Fruit fly (Drosophila melanogaster) whole organism, wandering third instar larva: ENCODE results near the gene tio.
A peak's percentile ranks its signal among the peaks of the same experiment; 100 is the strongest.

Source experiments
- Abd-B ChIP-seq: fragments of >200 bp; optimal IDR thresholded peaks from 2 replicates; lab custom pipeline; 2017; ENCODE audit warnings: missing biosample characterization, missing genetic modification characterization
- CG32264 ChIP-seq: fragments of 200-800 bp; sonication (Bioruptor generic); optimal IDR thresholded peaks from 2 replicates; lab custom pipeline; 2016; ENCODE audit warnings: missing biosample characterization, missing genetic modification characterization
- CrebA ChIP-seq: fragments of 200-800 bp; sonication (Bioruptor generic); optimal IDR thresholded peaks from 2 replicates; lab custom pipeline; 2016; ENCODE audit warnings: missing biosample characterization, mild to moderate bottlenecking, missing genetic modification characterization, borderline replicate concordance
- Dfd ChIP-seq: fragments of >200 bp; optimal IDR thresholded peaks from 2 replicates; lab custom pipeline; 2017; ENCODE audit warnings: missing biosample characterization, missing genetic modification characterization
- Dif ChIP-seq: fragments of 200-275, 200-300 bp; sonication (Bioruptor generic); optimal IDR thresholded peaks from 2 replicates; lab custom pipeline; 2018; ENCODE audit warnings: missing biosample characterization, missing genetic modification characterization; ENCODE audit not compliant: partially characterized antibody
- HLH106 ChIP-seq: fragments of 200-800 bp; optimal IDR thresholded peaks from 3 replicates; lab custom pipeline; 2019; ENCODE audit warnings: missing biosample characterization, mild to moderate bottlenecking, missing genetic modification characterization, moderate library complexity
- Hnf4 ChIP-seq: fragments of 200-800 bp; sonication (Bioruptor generic); optimal IDR thresholded peaks from 2 replicates; lab custom pipeline; 2016; ENCODE audit warnings: missing biosample characterization, mild to moderate bottlenecking, missing genetic modification characterization
- Hr78 ChIP-seq: fragments of >200 bp; optimal IDR thresholded peaks from 2 replicates; lab custom pipeline; 2017; ENCODE audit warnings: missing biosample characterization, missing genetic modification characterization
- Hr83 ChIP-seq: fragments of 200-300 bp; sonication (Bioruptor generic); optimal IDR thresholded peaks from 2 replicates; lab custom pipeline; 2016; ENCODE audit warnings: missing biosample characterization, mild to moderate bottlenecking, missing genetic modification characterization, moderate library complexity; ENCODE audit not compliant: poor library complexity, severe bottlenecking
- Mio ChIP-seq: sonication (Bioruptor generic); optimal IDR thresholded peaks from 2 replicates; lab custom pipeline; 2016; ENCODE audit warnings: missing biosample characterization, missing genetic modification characterization
- Myc ChIP-seq: fragments of >200 bp; optimal IDR thresholded peaks from 2 replicates; lab custom pipeline; 2017
- N ChIP-seq: fragments of >200 bp; optimal IDR thresholded peaks from 2 replicates; lab custom pipeline; 2018; ENCODE audit warnings: missing biosample characterization, missing external identifiers, missing genetic modification characterization
- OdsH ChIP-seq: fragments of 200-800 bp; sonication (Bioruptor generic); optimal IDR thresholded peaks from 2 replicates; lab custom pipeline; 2016; ENCODE audit warnings: missing biosample characterization, mild to moderate bottlenecking, missing genetic modification characterization
- Rel ChIP-seq, 2 experiments: fragments of 200-800 bp; sonication (Bioruptor generic) in 1 of 2; optimal IDR thresholded peaks; 2 replicates in 1 of 2; 3 replicates in 1 of 2; lab custom pipeline; 2016 to 2019; ENCODE audit warnings: mild to moderate bottlenecking in 2 of 2, missing biosample characterization in 2 of 2, missing genetic modification characterization in 2 of 2, moderate library complexity in 1 of 2
- Vsx2 ChIP-seq: fragments of 200-300, 225-300 bp; sonication (Bioruptor generic); optimal IDR thresholded peaks from 2 replicates; lab custom pipeline; 2018; ENCODE audit warnings: missing biosample characterization, missing genetic modification characterization; ENCODE audit not compliant: partially characterized antibody
- br ChIP-seq: fragments of 200-800 bp; sonication (Bioruptor generic); optimal IDR thresholded peaks from 2 replicates; lab custom pipeline; 2016; ENCODE audit warnings: missing biosample characterization, missing genetic modification characterization
- brk ChIP-seq: fragments of 200-800 bp; sonication (Bioruptor generic); optimal IDR thresholded peaks from 2 replicates; lab custom pipeline; 2016; ENCODE audit warnings: missing biosample characterization, mild to moderate bottlenecking, missing genetic modification characterization
- dl ChIP-seq, 2 experiments: fragments of 175-275, 200-275 bp in 1 of 2; fragments of 200-275 bp in 1 of 2; sonication (Bioruptor generic); optimal IDR thresholded peaks; lab custom pipeline; 2018; ENCODE audit warnings: mild to moderate bottlenecking in 2 of 2, missing biosample characterization in 2 of 2, missing genetic modification characterization in 2 of 2, moderate library complexity in 2 of 2; ENCODE audit not compliant: partially characterized antibody in 2 of 2, insufficient read depth in 1 of 2
- dsf ChIP-seq: sonication (Bioruptor generic); optimal IDR thresholded peaks from 2 replicates; lab custom pipeline; 2016; ENCODE audit warnings: missing biosample characterization, missing genetic modification characterization, borderline replicate concordance
- foxo ChIP-seq, 2 experiments: fragments of 200-800 bp; sonication (Bioruptor generic); optimal IDR thresholded peaks; 2 replicates in 1 of 2; 3 replicates in 1 of 2; lab custom pipeline; 2016 to 2017; ENCODE audit warnings: missing biosample characterization in 2 of 2, missing genetic modification characterization in 2 of 2
- fru ChIP-seq: fragments of 200-800 bp; sonication (Bioruptor generic); optimal IDR thresholded peaks from 3 replicates; lab custom pipeline; 2016; ENCODE audit warnings: missing biosample characterization, mild to moderate bottlenecking, missing genetic modification characterization
- h ChIP-seq: fragments of 200-800 bp; sonication (Bioruptor generic); optimal IDR thresholded peaks from 3 replicates; lab custom pipeline; 2016; ENCODE audit warnings: missing biosample characterization, mild to moderate bottlenecking, missing genetic modification characterization
- jim ChIP-seq: fragments of 175-275, 200-325 bp; sonication (Bioruptor generic); optimal IDR thresholded peaks from 2 replicates; lab custom pipeline; 2016; ENCODE audit warnings: missing biosample characterization, mild to moderate bottlenecking, missing genetic modification characterization
- lola ChIP-seq: fragments of >200 bp; optimal IDR thresholded peaks from 2 replicates; lab custom pipeline; 2017; ENCODE audit warnings: missing biosample characterization, missing genetic modification characterization
- psq ChIP-seq: fragments of 200-800 bp; sonication (Bioruptor generic); optimal IDR thresholded peaks from 3 replicates; lab custom pipeline; 2017; ENCODE audit warnings: missing biosample characterization, mild to moderate bottlenecking, missing genetic modification characterization, moderate library complexity
- rgr ChIP-seq: fragments of 200-800 bp; sonication (Bioruptor generic); optimal IDR thresholded peaks from 3 replicates; lab custom pipeline; 2016; ENCODE audit warnings: missing biosample characterization, mild to moderate bottlenecking, missing genetic modification characterization
- sage ChIP-seq: fragments of 200-800 bp; sonication (Bioruptor generic); optimal IDR thresholded peaks from 2 replicates; lab custom pipeline; 2016; ENCODE audit warnings: missing biosample characterization, mild to moderate bottlenecking, missing genetic modification characterization
- sv ChIP-seq: fragments of 200-800 bp; sonication (Bioruptor generic); optimal IDR thresholded peaks from 3 replicates; lab custom pipeline; 2016; ENCODE audit warnings: missing biosample characterization, missing genetic modification characterization
- tai ChIP-seq: sonication (Bioruptor generic); optimal IDR thresholded peaks from 2 replicates; lab custom pipeline; 2016; ENCODE audit warnings: missing biosample characterization, missing genetic modification characterization
- usp ChIP-seq: fragments of >200 bp; optimal IDR thresholded peaks from 2 replicates; lab custom pipeline; 2017; ENCODE audit warnings: missing biosample characterization, missing genetic modification characterization
- woc ChIP-seq: sonication (Bioruptor generic); optimal IDR thresholded peaks from 2 replicates; lab custom pipeline; 2016; ENCODE audit warnings: missing biosample characterization, mild to moderate bottlenecking, missing genetic modification characterization

tio gene

dm6 chr2L:21993377-21993776, 25.6 kb upstream of the tio start:
- TF ChIP-seq fru (GFP tag; lab: Kevin White, UChicago) (peak; percentile 49), br (GFP tag; lab: Kevin White, UChicago) (no peak), sv (no peak), CG32264 (GFP tag; lab: Kevin White, UChicago) (no peak), Hnf4 (no peak), woc (GFP tag; lab: Kevin White, UChicago) (peak; percentile 4), Dfd (GFP tag; lab: Kevin White, UChicago) (no peak), HLH106 (tag; lab: Kevin White, UChicago) (peak; percentile 15), OdsH (GFP tag; lab: Kevin White, UChicago) (peak; percentile 31), psq (GFP tag; lab: Kevin White, UChicago) (no peak), Rel (GFP tag; optimal IDR thresholded peaks at IDR 0.05; lab: Kevin White, UChicago) (no peak), Rel (tag; optimal IDR thresholded peaks at IDR 0.05; lab: Kevin White, UChicago) (no peak), Vsx2 (GFP tag; lab: Kevin White, UChicago) (no peak), lola (GFP tag; lab: Kevin White, UChicago) (no peak), foxo (GFP tag; optimal IDR thresholded peaks at IDR 0.05; lab: Kevin White, UChicago) (peak in 1 of 2 experiments; percentile 30), h (GFP tag; lab: Kevin White, UChicago) (peak; percentile 25), Hr78 (GFP tag; lab: Kevin White, UChicago) (no peak)
- TF ChIP-seq, all 38 proteins: peak for 6

dm6 chr2L:22014890-22015289, 4.1 kb upstream of the tio start, which contains the start of gene CG31693:
TSS of gene CG31693 (plus strand) at chr2L:22015190.
- TF ChIP-seq Dif (GFP tag; lab: Kevin White, UChicago): no peak
- TF ChIP-seq CG32264 (GFP tag; lab: Kevin White, UChicago): no peak
- no peak for TF ChIP-seq Dfd (GFP tag; lab: Kevin White, UChicago)
- TF ChIP-seq fru (GFP tag; lab: Kevin White, UChicago): no peak

- TF ChIP-seq psq (GFP tag; lab: Kevin White, UChicago) (peak; percentile 44), HLH106 (tag; lab: Kevin White, UChicago) (no peak), h (GFP tag; lab: Kevin White, UChicago) (no peak), lola (GFP tag; lab: Kevin White, UChicago) (no peak), foxo (GFP tag; optimal IDR thresholded peaks at IDR 0.05; lab: Kevin White, UChicago) (no peak), usp (no peak), tai (GFP tag; lab: Kevin White, UChicago) (no peak), Vsx2 (GFP tag; lab: Kevin White, UChicago) (peak; percentile 83), Hr83 (GFP tag; lab: Kevin White, UChicago) (no peak), CrebA (GFP tag; lab: Kevin White, UChicago) (no peak), Abd-B (GFP tag; lab: Kevin White, UChicago) (no peak), Myc (lab: Kevin White, UChicago) (no peak), dl (GFP tag; optimal IDR thresholded peaks at IDR 0.05; lab: Kevin White, UChicago; ENCODE audit: insufficient read depth in 1 of 2, partially characterized antibody in 2 of 2) (peak; percentile 21 to 29), Mio (GFP tag; lab: Kevin White, UChicago) (no peak), Dif (GFP tag; lab: Kevin White, UChicago) (peak; percentile 74), jim (GFP tag; lab: Kevin White, UChicago) (no peak)
Observed at dm6 chr2L:22024362-22024761, 5.4 kb downstream of the tio start.

dm6 chr2L:22036877-22037276, 17.9 kb downstream of the tio start:
- no peak for TF ChIP-seq foxo (GFP tag; optimal IDR thresholded peaks at IDR 0.05; lab: Kevin White, UChicago)
- TF ChIP-seq lola (GFP tag; lab: Kevin White, UChicago): no peak
- TF ChIP-seq Hr83 (GFP tag; lab: Kevin White, UChicago): no peak
- no peak for TF ChIP-seq N (GFP tag; lab: Kevin White, UChicago)
- TF ChIP-seq woc (GFP tag; lab: Kevin White, UChicago): no peak
- TF ChIP-seq Rel (GFP tag; optimal IDR thresholded peaks at IDR 0.05; lab: Kevin White, UChicago): no peak
- no peak for TF ChIP-seq Rel (tag; optimal IDR thresholded peaks at IDR 0.05; lab: Kevin White, UChicago)
- TF ChIP-seq sage: no peak
- no peak for TF ChIP-seq rgr
- no peak for TF ChIP-seq jim (GFP tag; lab: Kevin White, UChicago)
- no peak for TF ChIP-seq Dif (GFP tag; lab: Kevin White, UChicago)
- no peak for TF ChIP-seq Mio (GFP tag; lab: Kevin White, UChicago)
- no peak for TF ChIP-seq sv
- no peak for TF ChIP-seq dsf (GFP tag; lab: Kevin White, UChicago)
- TF ChIP-seq Vsx2 (GFP tag; lab: Kevin White, UChicago): no peak
- TF ChIP-seq Myc (lab: Kevin White, UChicago): no peak
- no peak for TF ChIP-seq dl (GFP tag; optimal IDR thresholded peaks at IDR 0.05; lab: Kevin White, UChicago; ENCODE audit: insufficient read depth in 1 of 2, partially characterized antibody in 2 of 2)
- no peak for TF ChIP-seq brk (GFP tag; lab: Kevin White, UChicago)
- no peak for TF ChIP-seq tai (GFP tag; lab: Kevin White, UChicago)
